Fruit fly (Drosophila melanogaster) whole organism, embryonic: ENCODE measurements around the gene CG43245.

Experiments
- Ada2b ChIP-seq: fragments of 200-800 bp; sonication (Bioruptor generic); IDR thresholded peaks from 2 replicates; pipeline ENCODE4 v1.3.6; 2022; ENCODE audit warnings: missing biosample characterization, missing genetic modification characterization
- Atf3 ChIP-seq: fragments of 200-800 bp; sonication (Bioruptor generic); optimal IDR thresholded peaks from 3 replicates; lab custom pipeline; 2016; ENCODE audit warnings: missing biosample characterization, missing genetic modification characterization
- CG12744 ChIP-seq: fragments of 200-800 bp; sonication (Bioruptor generic); optimal IDR thresholded peaks from 2 replicates; lab custom pipeline; 2016; ENCODE audit warnings: missing biosample characterization, missing genetic modification characterization
- CG15479 ChIP-seq: fragments of 200-800 bp; sonication (Bioruptor generic); optimal IDR thresholded peaks from 3 replicates; lab custom pipeline; 2019; ENCODE audit warnings: missing biosample characterization, mild to moderate bottlenecking, missing genetic modification characterization, moderate library complexity
- CG16779 ChIP-seq: fragments of 200-800 bp; sonication (Bioruptor generic); IDR thresholded peaks from 2 replicates; pipeline ENCODE4 v1.3.6; 2022; ENCODE audit warnings: missing biosample characterization, missing genetic modification characterization
- CG5953 ChIP-seq: fragments of 200-800 bp; sonication (Bioruptor generic); IDR thresholded peaks from 2 replicates; pipeline ENCODE4 v1.3.6; 2022; ENCODE audit warnings: missing biosample characterization, missing genetic modification characterization
- Lpt ChIP-seq: fragments of >200 bp; optimal IDR thresholded peaks from 2 replicates; lab custom pipeline; 2018; ENCODE audit warnings: missing biosample characterization, missing genetic modification characterization
- Ptx1 ChIP-seq: fragments of 200-800 bp; sonication (Bioruptor generic); IDR thresholded peaks from 2 replicates; pipeline ENCODE4 v1.3.6; 2022; ENCODE audit warnings: missing biosample characterization, missing genetic modification characterization

dm6 chr3L:10745547-10746189, 26.1 kb upstream of the CG43245 start:
- TF ChIP-seq Ptx1 = peak; percentile 81
- no peak for TF ChIP-seq Lpt (GFP tag; lab: Kevin White, UChicago)
- peak; percentile 4 for TF ChIP-seq CG12744
- TF ChIP-seq Atf3 (GFP tag; lab: Kevin White, UChicago) = no peak
- no peak for TF ChIP-seq CG15479
- TF ChIP-seq CG5953 (GFP tag; lab: Robert Waterston, UW) = no peak
- TF ChIP-seq Ada2b (GFP tag; lab: Robert Waterston, UW) = peak; percentile 52
- no peak for TF ChIP-seq CG16779 (GFP tag; lab: Robert Waterston, UW)
